Worm (Caenorhabditis elegans): ENCODE data around the gene msp-79.

DNA sequence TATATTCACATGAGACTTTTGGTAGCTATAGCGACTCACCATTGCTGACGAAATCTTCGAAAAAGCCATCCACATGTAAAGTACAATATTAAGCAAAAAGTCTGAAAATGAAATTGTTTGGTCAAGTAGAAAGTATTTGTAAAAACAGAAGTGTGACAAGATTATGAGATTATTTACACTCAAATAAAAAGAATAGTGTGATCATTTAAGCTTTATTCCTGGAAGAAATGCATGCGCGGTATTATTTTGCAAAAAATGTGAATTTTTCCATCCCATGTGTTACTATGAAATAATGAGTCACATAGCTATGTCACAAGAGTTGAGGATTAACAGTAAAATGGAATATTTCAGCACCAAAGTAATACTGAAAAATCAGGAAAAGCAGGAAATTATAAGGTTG, 43.7 kb upstream of the msp-79 start, which contains the start of gene dct-15:
- TF ChIP-seq mcd-1 (GFP tag; IDR thresholded peaks at IDR 0.05) (no peak), madf-6 (GFP tag; IDR thresholded peaks at IDR 0.05) (no peak), Y56A3A.18 (GFP tag; IDR thresholded peaks at IDR 0.05) (no peak), lin-54 (GFP tag; optimal IDR thresholded peaks at IDR 0.05) (no peak), ceh-27 (GFP tag; optimal IDR thresholded peaks at IDR 0.05) (no peak)

Data from whole organism, young adult.